Worm (Caenorhabditis elegans) whole organism, early embryonic: ENCODE data around the gene F41H10.3.

Source experiments
- ama-1 ChIP-seq: fragments of 150-350 bp; optimal IDR thresholded peaks from 2 replicates; lab custom pipeline; 2014
- flt-1 ChIP-seq: fragments of 200-800 bp; sonication (Bioruptor generic); IDR thresholded peaks from 2 replicates; pipeline ENCODE4 v1.3.6; 2022; ENCODE audit warnings: missing genetic modification characterization, missing compliant biosample characterization
- hnd-1 ChIP-seq: sonication (generic microtip); optimal IDR thresholded peaks from 2 replicates; lab custom pipeline; 2016; ENCODE audit warnings: missing genetic modification characterization, missing compliant biosample characterization
- scrt-1 ChIP-seq: fragments of 200-800 bp; sonication (Bioruptor generic); IDR thresholded peaks from 2 replicates; pipeline ENCODE4 v1.3.6; 2022; ENCODE audit warnings: missing genetic modification characterization, missing compliant biosample characterization

DNA sequence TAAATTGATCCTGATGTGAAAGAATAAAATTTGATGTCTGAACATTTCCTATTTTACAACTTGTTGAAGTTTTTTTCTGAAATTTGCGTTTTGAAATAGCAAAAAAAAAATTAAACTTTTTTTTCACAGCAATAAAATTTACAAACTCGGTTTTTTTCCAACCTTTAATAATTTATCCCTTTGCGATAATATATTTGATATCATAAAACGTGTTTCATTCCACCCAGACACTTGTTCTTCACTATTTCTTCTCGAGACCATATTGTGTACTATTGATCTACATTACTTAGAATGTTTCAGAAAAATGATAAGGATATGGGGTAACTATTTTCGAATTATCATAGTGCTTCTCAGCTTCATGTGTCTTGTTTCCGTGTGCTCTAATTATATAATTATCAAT, 43.5 kb upstream of the F41H10.3 start, which contains the start of gene Y4C6B.4:
- TF ChIP-seq hnd-1 (tag; lab: Kevin White, UChicago) (no peak), flt-1 (GFP tag; lab: Robert Waterston, UW) (no peak), scrt-1 (no peak), ama-1 (no peak)
